Fruit fly (Drosophila melanogaster) whole organism, embryonic: ENCODE results near the gene Glg1.

Source experiments
- Atf6 ChIP-seq: fragments of 200-800 bp; sonication (Bioruptor generic); IDR thresholded peaks from 2 replicates; pipeline ENCODE4 v1.3.6; 2022; ENCODE audit warnings: missing biosample characterization, missing genetic modification characterization
- BEAF-32 ChIP-seq: fragments of 200-800 bp; sonication (Bioruptor generic); optimal IDR thresholded peaks from 3 replicates; lab custom pipeline; 2017; ENCODE audit warnings: missing biosample characterization, missing genetic modification characterization, mild to moderate bottlenecking, moderate library complexity, missing genetic modification reagents
- CG10209 ChIP-seq: fragments of 200-800 bp; sonication (Bioruptor generic); optimal IDR thresholded peaks from 3 replicates; lab custom pipeline; 2017; ENCODE audit warnings: missing biosample characterization, mild to moderate bottlenecking, missing genetic modification characterization, missing genetic modification reagents
- CG10462 ChIP-seq: fragments of 200-800 bp; sonication (Bioruptor generic); optimal IDR thresholded peaks from 2 replicates; lab custom pipeline; 2016; ENCODE audit warnings: missing biosample characterization, missing genetic modification characterization
- CG11085 ChIP-seq: fragments of 200-800 bp; sonication (Bioruptor generic); IDR thresholded peaks from 2 replicates; pipeline ENCODE4 v1.3.6; 2022; ENCODE audit warnings: missing biosample characterization, missing genetic modification characterization
- CG12155 ChIP-seq: fragments of 200-800 bp; sonication (Bioruptor generic); optimal IDR thresholded peaks from 3 replicates; lab custom pipeline; 2016; ENCODE audit warnings: missing biosample characterization, missing genetic modification characterization
- CG12744 ChIP-seq: fragments of 200-800 bp; sonication (Bioruptor generic); optimal IDR thresholded peaks from 2 replicates; lab custom pipeline; 2016; ENCODE audit warnings: missing biosample characterization, missing genetic modification characterization
- CG13287 ChIP-seq: fragments of 200-800 bp; sonication (Bioruptor generic); IDR thresholded peaks from 2 replicates; pipeline ENCODE4 v1.3.6; 2022; ENCODE audit warnings: missing biosample characterization, missing genetic modification characterization; ENCODE audit not compliant: partially characterized antibody
- CG14710 ChIP-seq: fragments of 200-800 bp; sonication (Bioruptor generic); optimal IDR thresholded peaks from 3 replicates; lab custom pipeline; 2019; ENCODE audit warnings: missing biosample characterization, mild to moderate bottlenecking, missing genetic modification characterization, moderate library complexity
- CG17328 ChIP-seq: fragments of 200-800 bp; sonication (Bioruptor generic); IDR thresholded peaks from 2 replicates; pipeline ENCODE4 v1.3.6; 2022; ENCODE audit warnings: missing biosample characterization, missing genetic modification characterization
- CG17568 ChIP-seq: fragments of 200-800 bp; sonication (Bioruptor generic); optimal IDR thresholded peaks from 2 replicates; lab custom pipeline; 2018; ENCODE audit warnings: missing biosample characterization, mild to moderate bottlenecking, missing genetic modification characterization, moderate library complexity
- CG2120 ChIP-seq: fragments of 200-800 bp; sonication (Bioruptor generic); optimal IDR thresholded peaks from 3 replicates; lab custom pipeline; 2016; ENCODE audit warnings: missing biosample characterization, missing genetic modification characterization
- CG2678 ChIP-seq: fragments of 200-800 bp; sonication (Bioruptor generic); optimal IDR thresholded peaks from 3 replicates; lab custom pipeline; 2019; ENCODE audit warnings: missing biosample characterization, mild to moderate bottlenecking, missing genetic modification characterization, moderate library complexity
- CG3281 ChIP-seq: fragments of 200-800 bp; sonication (Bioruptor generic); optimal IDR thresholded peaks from 3 replicates; lab custom pipeline; 2017; ENCODE audit warnings: missing biosample characterization, mild to moderate bottlenecking, missing genetic modification characterization
- CG3407 ChIP-seq: fragments of 200-800 bp; sonication (Bioruptor generic); optimal IDR thresholded peaks from 2 replicates; lab custom pipeline; 2018; ENCODE audit warnings: missing biosample characterization, mild to moderate bottlenecking, missing genetic modification characterization
- CG34224 ChIP-seq: fragments of 200-800 bp; sonication (Bioruptor generic); IDR thresholded peaks from 3 replicates; pipeline ENCODE4 v1.3.6; 2022; ENCODE audit warnings: missing biosample characterization, missing genetic modification characterization; ENCODE audit not compliant: partially characterized antibody
- CG4328 ChIP-seq: fragments of 200-800 bp; sonication (Bioruptor generic); optimal IDR thresholded peaks from 3 replicates; lab custom pipeline; 2017; ENCODE audit warnings: missing biosample characterization, missing genetic modification reagents, missing genetic modification characterization
- CG43689 ChIP-seq: fragments of 200-800 bp; sonication (Bioruptor generic); IDR thresholded peaks from 2 replicates; pipeline ENCODE4 v1.3.6; 2022; ENCODE audit warnings: missing biosample characterization, missing genetic modification characterization
- CG7745 ChIP-seq: fragments of 200-800 bp; sonication (Bioruptor generic); optimal IDR thresholded peaks from 2 replicates; lab custom pipeline; 2018; ENCODE audit warnings: missing biosample characterization, mild to moderate bottlenecking, missing genetic modification characterization, moderate library complexity
- CG7839 ChIP-seq: fragments of 200-800 bp; sonication (Bioruptor generic); optimal IDR thresholded peaks from 3 replicates; lab custom pipeline; 2018; ENCODE audit warnings: missing biosample characterization, mild to moderate bottlenecking, missing genetic modification characterization, moderate library complexity
- CG8359 ChIP-seq: fragments of 200-800 bp; sonication (Bioruptor generic); optimal IDR thresholded peaks from 2 replicates; lab custom pipeline; 2017; ENCODE audit warnings: missing biosample characterization, mild to moderate bottlenecking, missing genetic modification characterization, borderline replicate concordance
- CG8944 ChIP-seq: fragments of 200-800 bp; sonication (Bioruptor generic); optimal IDR thresholded peaks from 3 replicates; lab custom pipeline; 2016; ENCODE audit warnings: missing biosample characterization, missing genetic modification characterization
- Chrac-16 ChIP-seq: fragments of 200-800 bp; sonication (Bioruptor generic); optimal IDR thresholded peaks from 3 replicates; lab custom pipeline; 2016; ENCODE audit warnings: missing biosample characterization, missing genetic modification characterization
- Dip2 ChIP-seq: fragments of 200-800 bp; sonication (Bioruptor generic); IDR thresholded peaks from 2 replicates; pipeline ENCODE4 v1.3.6; 2022; ENCODE audit warnings: missing biosample characterization, missing genetic modification characterization
- Doc2 ChIP-seq: fragments of 200-800 bp; sonication (Bioruptor generic); IDR thresholded peaks from 2 replicates; pipeline ENCODE4 v1.3.6; 2022; ENCODE audit warnings: missing biosample characterization, missing genetic modification characterization
- Doc3 ChIP-seq: fragments of 200-800 bp; sonication (Bioruptor generic); IDR thresholded peaks from 3 replicates; pipeline ENCODE4 v1.3.6; 2022; ENCODE audit warnings: missing biosample characterization, missing genetic modification characterization; ENCODE audit not compliant: partially characterized antibody
- Dp ChIP-seq: fragments of 200-800 bp; sonication (Bioruptor generic); optimal IDR thresholded peaks from 2 replicates; lab custom pipeline; 2018; ENCODE audit warnings: missing biosample characterization, mild to moderate bottlenecking, missing genetic modification characterization, moderate library complexity
- HmgD ChIP-seq: fragments of 200-800 bp; sonication (Bioruptor generic); optimal IDR thresholded peaks from 3 replicates; lab custom pipeline; 2016; ENCODE audit warnings: missing biosample characterization, missing genetic modification characterization
- Hmr ChIP-seq: fragments of 200-800 bp; sonication (Bioruptor generic); optimal IDR thresholded peaks from 3 replicates; lab custom pipeline; 2017; ENCODE audit warnings: mild to moderate bottlenecking, missing biosample characterization, missing genetic modification reagents, missing genetic modification characterization
- Mad ChIP-seq: fragments of 200-800 bp; sonication (Bioruptor generic); optimal IDR thresholded peaks from 2 replicates; lab custom pipeline; 2016; ENCODE audit warnings: missing biosample characterization, missing genetic modification characterization
- Meics ChIP-seq: fragments of 200-800 bp; sonication (Bioruptor generic); optimal IDR thresholded peaks from 2 replicates; lab custom pipeline; 2017; ENCODE audit warnings: missing biosample characterization, mild to moderate bottlenecking, missing genetic modification characterization
- Myb ChIP-seq: fragments of 200-800 bp; sonication (Bioruptor generic); optimal IDR thresholded peaks from 2 replicates; lab custom pipeline; 2016; ENCODE audit warnings: missing biosample characterization, missing genetic modification characterization
- NC2α ChIP-seq: fragments of 200-800 bp; sonication (Bioruptor generic); optimal IDR thresholded peaks from 2 replicates; lab custom pipeline; 2016; ENCODE audit warnings: missing biosample characterization, missing genetic modification characterization
- Taf1 ChIP-seq: fragments of 200-800 bp; sonication (Bioruptor generic); IDR thresholded peaks from 2 replicates; pipeline ENCODE4 v1.3.6; 2022; ENCODE audit warnings: missing biosample characterization, missing genetic modification characterization
- ara ChIP-seq: fragments of 200-800 bp; sonication (Bioruptor generic); IDR thresholded peaks from 2 replicates; pipeline ENCODE4 v1.3.6; 2022; ENCODE audit warnings: missing biosample characterization, missing genetic modification characterization
- bbx ChIP-seq: fragments of 200-800 bp; sonication (Bioruptor generic); IDR thresholded peaks from 2 replicates; pipeline ENCODE4 v1.3.6; 2022; ENCODE audit warnings: missing biosample characterization, missing genetic modification characterization; ENCODE audit not compliant: partially characterized antibody
- br ChIP-seq: fragments of >200 bp; optimal IDR thresholded peaks from 2 replicates; lab custom pipeline; 2017
- dan ChIP-seq: fragments of 200-800 bp; sonication (Bioruptor generic); IDR thresholded peaks from 2 replicates; pipeline ENCODE4 v1.3.6; 2022; ENCODE audit warnings: missing biosample characterization, missing genetic modification characterization
- dati ChIP-seq: fragments of 200-800 bp; sonication (Bioruptor generic); IDR thresholded peaks from 2 replicates; pipeline ENCODE4 v1.3.6; 2022; ENCODE audit warnings: missing biosample characterization, missing genetic modification characterization
- gfzf ChIP-seq: fragments of 200-800 bp; sonication (Bioruptor generic); optimal IDR thresholded peaks from 2 replicates; lab custom pipeline; 2016; ENCODE audit warnings: missing biosample characterization, mild to moderate bottlenecking, missing genetic modification characterization, moderate library complexity
- grau ChIP-seq: fragments of 200-800 bp; optimal IDR thresholded peaks from 3 replicates; lab custom pipeline; 2019; ENCODE audit warnings: missing biosample characterization, mild to moderate bottlenecking, missing genetic modification characterization, moderate library complexity
- kah ChIP-seq: fragments of 200-800 bp; sonication (Bioruptor generic); optimal IDR thresholded peaks from 2 replicates; lab custom pipeline; 2018; ENCODE audit warnings: missing biosample characterization, mild to moderate bottlenecking, missing genetic modification characterization
- lbe ChIP-seq: fragments of 200-800 bp; sonication (Bioruptor generic); optimal IDR thresholded peaks from 2 replicates; lab custom pipeline; 2016; ENCODE audit warnings: missing biosample characterization, mild to moderate bottlenecking, missing genetic modification characterization
- odd ChIP-seq: fragments of 200-800 bp; sonication (Bioruptor generic); optimal IDR thresholded peaks from 2 replicates; lab custom pipeline; 2017; ENCODE audit warnings: missing biosample characterization, mild to moderate bottlenecking, missing genetic modification characterization
- pb ChIP-seq: fragments of 200-800 bp; sonication (Bioruptor generic); optimal IDR thresholded peaks from 3 replicates; lab custom pipeline; 2016; ENCODE audit warnings: missing biosample characterization, missing genetic modification characterization
- sc ChIP-seq, 3 experiments: fragments of >200 bp in 2 of 3; fragments of 200-800 bp in 1 of 3; sonication (Bioruptor generic) in 1 of 3; optimal IDR thresholded peaks; 2 replicates in 2 of 3; 3 replicates in 1 of 3; lab custom pipeline; 2017; ENCODE audit warnings: mild to moderate bottlenecking in 1 of 3, missing biosample characterization in 1 of 3, missing genetic modification characterization in 1 of 3, missing genetic modification reagents in 1 of 3
- sens-2 ChIP-seq: fragments of 200-800 bp; sonication (Bioruptor generic); IDR thresholded peaks from 2 replicates; pipeline ENCODE4 v1.3.6; 2022; ENCODE audit warnings: missing biosample characterization, missing genetic modification characterization
- sqz ChIP-seq: fragments of 200-800 bp; sonication (Bioruptor generic); optimal IDR thresholded peaks from 3 replicates; lab custom pipeline; 2018; ENCODE audit warnings: missing biosample characterization, mild to moderate bottlenecking, missing genetic modification characterization
- stc ChIP-seq: fragments of 200-800 bp; sonication (Bioruptor generic); IDR thresholded peaks from 2 replicates; pipeline ENCODE4 v1.3.6; 2022; ENCODE audit warnings: missing biosample characterization, missing genetic modification characterization
- unpg ChIP-seq: fragments of 200-800 bp; sonication (Bioruptor generic); optimal IDR thresholded peaks from 3 replicates; lab custom pipeline; 2018; ENCODE audit warnings: missing biosample characterization, mild to moderate bottlenecking, missing genetic modification characterization, moderate library complexity
- vnd ChIP-seq: fragments of 200-800 bp; sonication (Bioruptor generic); IDR thresholded peaks from 3 replicates; pipeline ENCODE4 v1.3.6; 2022; ENCODE audit warnings: missing biosample characterization, missing genetic modification characterization; ENCODE audit not compliant: partially characterized antibody

Glg1 gene

dm6 chr3L:21529108-21529507, 21.8 kb upstream of the Glg1 start, which contains the start of gene Arv1 (continued):
- no peak for TF ChIP-seq CG10462 (GFP tag; lab: Kevin White, UChicago)
- TF ChIP-seq Mad (GFP tag; lab: Kevin White, UChicago): no peak
- TF ChIP-seq stc (GFP tag; lab: Robert Waterston, UW): no peak
- no peak for TF ChIP-seq sqz (GFP tag; lab: Kevin White, UChicago)
- TF ChIP-seq unpg (GFP tag; lab: Kevin White, UChicago): no peak
- no peak for TF ChIP-seq CG12155 (GFP tag; lab: Kevin White, UChicago)
- no peak for TF ChIP-seq Doc3 (GFP tag; lab: Robert Waterston, UW)
- no peak for TF ChIP-seq Hmr (GFP tag; lab: Kevin White, UChicago)
- no peak for TF ChIP-seq CG12744 (GFP tag; lab: Kevin White, UChicago)
- TF ChIP-seq lbe (GFP tag; lab: Kevin White, UChicago): no peak
- TF ChIP-seq HmgD (GFP tag; lab: Kevin White, UChicago): no peak
- TF ChIP-seq CG10209: no peak
- TF ChIP-seq CG7839 (tag; lab: Kevin White, UChicago): no peak
- TF ChIP-seq br (lab: Kevin White, UChicago): no peak
- no peak for TF ChIP-seq ara (GFP tag; lab: Robert Waterston, UW)
- no peak for TF ChIP-seq CG17568 (GFP tag; lab: Kevin White, UChicago)
- no peak for TF ChIP-seq CG2120 (GFP tag; lab: Kevin White, UChicago)
- no peak for TF ChIP-seq grau
- TF ChIP-seq dati (GFP tag; lab: Robert Waterston, UW): no peak
- TF ChIP-seq CG13287: peak; percentile 19; the same call in 1 of the 2 replicates
- no peak for TF ChIP-seq dan (GFP tag; lab: Robert Waterston, UW)
- TF ChIP-seq CG8944 (GFP tag; lab: Kevin White, UChicago): no peak
- TF ChIP-seq CG14710 (tag; lab: Kevin White, UChicago): peak; percentile 7
- TF ChIP-seq odd (GFP tag; lab: Kevin White, UChicago): no peak
- TF ChIP-seq CG17328 (GFP tag; lab: Robert Waterston, UW): no peak
- TF ChIP-seq Atf6 (GFP tag; lab: Robert Waterston, UW): no peak
- TF ChIP-seq bbx: no peak
- no peak for TF ChIP-seq CG43689 (GFP tag; lab: Robert Waterston, UW)
- TF ChIP-seq Dip2 (GFP tag; lab: Robert Waterston, UW): no peak
- TF ChIP-seq NC2α (GFP tag; lab: Kevin White, UChicago): no peak
- no peak for TF ChIP-seq CG3281 (GFP tag; lab: Kevin White, UChicago)
- TF ChIP-seq vnd (GFP tag; lab: Robert Waterston, UW): no peak
- peak; percentile 30 for TF ChIP-seq Dp (GFP tag; lab: Kevin White, UChicago)
- TF ChIP-seq kah: no peak
- TF ChIP-seq CG4328 (GFP tag; lab: Kevin White, UChicago): no peak
- TF ChIP-seq Myb (GFP tag; lab: Kevin White, UChicago): peak; percentile 76
- TF ChIP-seq CG3407 (GFP tag; lab: Kevin White, UChicago): no peak
- no peak for TF ChIP-seq sc (optimal IDR thresholded peaks at IDR 0.05; lab: Kevin White, UChicago)
- TF ChIP-seq sc (GFP tag; optimal IDR thresholded peaks at IDR 0.05; lab: Kevin White, UChicago): no peak
- TF ChIP-seq CG8359 (GFP tag; lab: Kevin White, UChicago): no peak
- TF ChIP-seq Meics (GFP tag; lab: Kevin White, UChicago): no peak
- TF ChIP-seq CG2678: no peak
- TF ChIP-seq sens-2 (GFP tag; lab: Robert Waterston, UW): no peak
- TF ChIP-seq gfzf (GFP tag; lab: Kevin White, UChicago): peak; percentile 81
- TF ChIP-seq pb: no peak
- no peak for TF ChIP-seq CG34224
- no peak for TF ChIP-seq CG11085 (GFP tag; lab: Robert Waterston, UW)
- no peak for TF ChIP-seq Doc2
- TF ChIP-seq Chrac-16 (GFP tag; lab: Kevin White, UChicago): no peak
- no peak for TF ChIP-seq CG7745
- no peak for TF ChIP-seq Taf1
- peak; percentile 9 for TF ChIP-seq BEAF-32 (GFP tag; lab: Kevin White, UChicago)
